Worm (Caenorhabditis elegans) whole organism, dauer: Measurements from ENCODE around the gene dpf-4.

Source experiments
- unc-62 ChIP-seq: sonication (generic microtip); optimal IDR thresholded peaks from 2 replicates; lab custom pipeline; 2017; ENCODE audit warnings: missing biosample characterization, missing genetic modification reagents, missing genetic modification characterization

dpf-4 gene

ce11 chrIII:5859008-5859407 lies at the start of gene dpf-4:
Gene dpf-4, plus strand, starts transcription at chrIII:5859308.
- no peak for TF ChIP-seq unc-62 (GFP tag; lab: Kevin White, UChicago)

DNA sequence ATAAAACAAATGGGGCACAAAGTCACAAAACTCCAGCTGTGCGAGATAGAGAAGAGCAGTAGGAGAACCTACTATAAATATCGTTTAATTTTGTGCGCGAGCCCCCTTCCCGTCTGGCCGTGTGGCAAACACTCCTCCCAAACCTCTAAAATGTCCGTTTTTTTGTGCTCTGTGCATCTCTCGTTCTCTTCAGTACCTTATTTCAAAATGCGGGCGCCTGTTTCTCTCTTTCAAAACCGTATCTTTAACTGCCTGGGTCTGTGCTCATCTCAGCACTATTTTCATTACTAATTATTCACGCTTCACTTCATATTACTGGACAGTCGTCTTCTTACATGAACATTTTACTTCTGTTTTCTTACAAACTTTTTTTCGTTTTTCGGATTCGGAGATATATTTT lies 49.1 kb upstream of the dpf-4 start:
- TF ChIP-seq unc-62 (GFP tag; lab: Kevin White, UChicago): no peak

DNA sequence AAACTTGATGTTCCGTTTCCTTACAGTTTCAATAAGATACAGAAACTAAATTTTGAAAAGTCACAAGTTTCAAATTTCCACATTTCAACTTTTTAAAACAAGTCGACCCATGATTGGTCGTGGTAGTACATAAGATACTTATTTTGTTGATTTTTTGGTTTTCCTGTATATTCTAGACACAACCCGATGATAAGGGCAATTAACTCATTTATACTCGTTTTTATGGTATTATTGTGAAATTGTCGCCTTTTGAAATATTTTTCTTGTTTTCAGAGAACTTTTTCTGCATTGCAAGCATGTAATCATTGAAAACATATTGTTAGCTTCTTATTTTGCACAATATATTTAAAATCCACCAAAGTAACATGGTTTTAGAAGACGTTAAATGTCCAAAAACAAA lies 47.2 kb upstream of the dpf-4 start:
- no peak for TF ChIP-seq unc-62 (GFP tag; lab: Kevin White, UChicago)

DNA sequence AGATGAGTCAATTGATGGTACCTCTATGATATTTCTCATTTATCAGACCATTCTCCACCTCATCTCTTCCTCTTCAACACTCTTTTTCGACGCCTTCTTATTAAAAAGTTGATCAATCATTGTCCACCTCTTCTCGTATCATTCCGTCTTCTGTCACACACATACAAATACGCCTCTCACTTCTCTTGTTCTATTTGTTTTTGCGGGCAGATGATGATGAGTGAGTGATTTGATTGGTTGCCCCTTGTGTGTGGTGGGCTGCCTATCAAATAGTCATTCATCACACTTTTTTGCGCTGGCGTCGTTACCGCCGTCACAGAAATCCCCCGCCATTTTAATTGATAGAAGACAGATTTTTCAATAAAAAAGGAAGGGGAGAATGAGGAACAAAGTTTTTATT lies 46.4 kb upstream of the dpf-4 start:
- no peak for TF ChIP-seq unc-62 (GFP tag; lab: Kevin White, UChicago)

ce11 chrIII:5813501-5813900 lies 45.6 kb upstream of the dpf-4 start:
- no peak for TF ChIP-seq unc-62 (GFP tag; lab: Kevin White, UChicago)

DNA sequence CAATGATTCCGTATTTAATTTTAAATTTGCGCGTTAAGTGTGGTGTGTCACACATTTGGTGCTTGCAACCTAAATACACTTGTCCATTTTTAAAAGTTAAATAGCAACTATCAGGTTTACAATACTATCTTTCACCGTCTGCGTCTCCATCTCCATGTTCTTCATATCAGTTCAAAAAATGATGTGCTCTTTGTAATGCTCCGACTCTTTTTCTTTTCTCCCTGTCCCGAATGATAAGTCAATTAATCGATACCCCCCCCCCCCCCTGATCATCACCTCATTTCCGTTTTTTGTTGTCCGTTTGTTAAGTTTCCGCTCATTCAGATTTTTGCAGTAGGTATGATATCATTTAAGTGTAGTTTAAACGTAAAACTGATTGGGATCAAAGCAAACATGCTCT lies 45.0 kb upstream of the dpf-4 start:
- TF ChIP-seq unc-62 (GFP tag; lab: Kevin White, UChicago): no peak

DNA sequence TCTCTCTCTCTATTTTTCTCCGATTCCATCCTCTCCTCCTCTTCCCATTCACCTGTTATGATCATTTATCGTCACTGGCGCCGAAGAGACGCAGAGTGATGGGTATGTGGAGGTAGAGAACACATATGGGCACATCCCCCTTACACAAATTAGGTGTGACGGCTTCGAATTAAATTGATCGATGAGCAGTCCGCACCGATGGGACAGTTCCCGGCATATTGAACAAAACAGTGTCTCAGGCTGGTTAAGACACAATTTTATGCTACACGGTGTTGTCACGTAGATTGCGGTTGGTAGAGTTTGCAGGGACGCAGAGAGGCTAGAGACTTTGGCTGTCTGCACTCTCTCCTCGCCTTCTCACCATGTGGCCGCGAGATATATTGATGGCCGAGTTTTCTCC lies 44.3 kb upstream of the dpf-4 start, which contains the start of gene R12B2.7:
Gene R12B2.7 (plus strand): TSS at position 247 of the 400 bp plus-strand sequence.
- TF ChIP-seq unc-62 (GFP tag; lab: Kevin White, UChicago): no peak

- no peak for TF ChIP-seq unc-62 (GFP tag; lab: Kevin White, UChicago)
These were observed 43.2 kb upstream of the dpf-4 start, which contains the start of gene sma-4 for ce11 chrIII:5815932-5816331. Gene sma-4, plus strand, starts transcription at chrIII:5816232.

DNA sequence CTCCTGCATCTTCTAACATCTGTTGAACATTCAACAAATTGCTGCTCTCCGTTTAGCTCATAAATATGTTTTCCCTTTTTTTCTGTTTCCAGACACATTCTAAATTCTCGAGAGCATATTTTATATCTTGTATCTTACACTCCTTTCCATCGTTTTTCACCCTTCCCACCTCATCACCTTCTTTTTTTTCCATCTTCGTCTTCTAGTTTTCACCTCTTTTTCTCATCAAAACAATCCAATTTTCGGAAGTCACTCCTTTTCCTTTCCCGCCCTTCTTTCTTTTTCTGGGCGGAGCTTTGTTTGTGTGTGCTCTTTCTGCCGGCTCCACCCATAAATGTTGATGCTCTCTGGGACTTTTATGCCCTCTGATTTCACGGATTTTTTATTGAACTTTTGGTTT lies 36.3 kb upstream of the dpf-4 start:
- TF ChIP-seq unc-62 (GFP tag; lab: Kevin White, UChicago): no peak

ce11 chrIII:5823617-5824016 lies 35.5 kb upstream of the dpf-4 start, which contains the start of gene R12B2.8:
Gene R12B2.8, plus strand, starts transcription at chrIII:5823917.
- TF ChIP-seq unc-62 (GFP tag; lab: Kevin White, UChicago): no peak

DNA sequence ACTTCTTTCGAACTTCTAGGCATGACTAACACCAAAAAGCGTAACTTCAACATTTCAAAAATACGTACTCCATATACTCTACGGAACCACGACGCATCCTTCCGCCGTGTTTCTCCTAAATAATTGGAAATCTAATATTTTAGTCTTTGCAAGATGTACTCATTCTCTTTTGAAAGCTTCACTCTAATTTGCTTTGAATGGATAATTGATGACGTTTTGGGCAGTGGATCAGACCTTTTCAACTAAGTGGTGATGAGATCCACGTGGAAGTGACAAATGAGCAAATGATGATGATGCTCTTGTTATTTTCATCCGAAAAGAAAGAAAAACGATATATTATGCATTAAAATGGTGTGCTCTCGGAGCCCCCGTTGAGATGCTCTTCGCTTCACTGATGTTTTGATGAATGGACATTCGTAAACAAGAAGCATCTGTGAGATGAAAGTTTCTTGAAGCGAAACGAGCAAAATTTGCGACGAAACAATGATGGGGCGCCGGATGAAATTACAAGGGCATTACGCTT lies 34.6 kb upstream of the dpf-4 start:
- no peak for TF ChIP-seq unc-62 (GFP tag; lab: Kevin White, UChicago)

- TF ChIP-seq unc-62 (GFP tag; lab: Kevin White, UChicago): no peak
These were observed 32.1 kb upstream of the dpf-4 start for ce11 chrIII:5826895-5827437.

- no peak for TF ChIP-seq unc-62 (GFP tag; lab: Kevin White, UChicago)
These were observed 31.0 kb upstream of the dpf-4 start for ce11 chrIII:5828065-5828464.

ce11 chrIII:5832442-5832841 lies 26.7 kb upstream of the dpf-4 start:
- no peak for TF ChIP-seq unc-62 (GFP tag; lab: Kevin White, UChicago)

ce11 chrIII:5833376-5833775 lies 25.7 kb upstream of the dpf-4 start, which contains the start of the genes R12B2.13 and mdt-15:
Gene R12B2.13, minus strand, starts transcription at chrIII:5833476.
Gene mdt-15, minus strand, starts transcription at chrIII:5833751.
- no peak for TF ChIP-seq unc-62 (GFP tag; lab: Kevin White, UChicago)

DNA sequence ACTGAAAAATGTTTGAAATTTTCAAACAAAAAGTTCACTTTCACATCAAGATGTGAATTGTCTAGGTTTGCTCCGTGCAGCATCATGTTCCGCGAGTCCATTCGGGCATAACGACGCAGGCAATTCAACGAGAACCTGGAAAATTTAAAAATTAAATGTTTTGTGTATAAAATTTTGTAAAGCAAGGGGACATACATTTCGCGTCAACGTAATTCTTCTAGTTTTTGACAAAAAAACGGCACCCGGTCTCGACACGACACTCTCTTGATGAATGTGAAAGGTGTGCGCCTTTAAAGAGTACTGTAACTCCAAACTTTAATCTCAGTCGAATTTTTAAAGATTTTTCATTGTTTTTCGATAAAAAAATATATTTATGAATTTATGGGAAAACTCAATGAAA lies 25.1 kb upstream of the dpf-4 start, which contains the start of gene R12B2.6:
Gene R12B2.6 (minus strand): TSS at position 101 of the 400 bp plus-strand sequence.
- no peak for TF ChIP-seq unc-62 (GFP tag; lab: Kevin White, UChicago)

DNA sequence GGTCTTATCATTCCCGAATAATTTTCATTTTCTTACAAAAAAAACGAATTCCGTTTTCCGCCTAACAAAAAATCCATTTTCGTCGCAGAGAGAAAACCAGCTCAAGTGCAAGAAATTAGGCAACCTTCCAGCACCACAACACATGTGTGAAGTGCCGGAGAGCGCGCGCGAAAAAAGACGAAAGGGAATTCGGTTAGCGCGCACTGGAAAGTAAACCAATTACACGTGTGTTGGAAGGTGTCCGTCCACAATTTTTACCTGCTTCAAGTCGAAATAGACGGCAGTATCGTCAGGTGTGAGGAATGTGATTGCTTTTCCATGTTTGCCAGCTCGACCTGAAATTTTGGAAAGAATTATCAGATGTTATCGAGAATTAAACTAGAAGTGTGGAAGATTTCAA lies 24.4 kb upstream of the dpf-4 start:
- TF ChIP-seq unc-62 (GFP tag; lab: Kevin White, UChicago): no peak
